Fruit fly (Drosophila melanogaster): ENCODE measurements around the gene aspr.
A peak's percentile ranks its signal among the peaks of the same experiment; 100 is the strongest.

The aspr gene

dm6 chrX:20159679-20160140, 11.8 kb downstream of the aspr start, which contains the start of gene Rab35 (continued):
- TF ChIP-seq ewg (GFP tag; optimal IDR thresholded peaks at IDR 0.05) (no peak), CG3065 (GFP tag; optimal IDR thresholded peaks at IDR 0.05) (no peak), CG7963 (GFP tag; IDR thresholded peaks at IDR 0.05; ENCODE audit: partially characterized antibody) (peak; percentile 86), CG4360 (GFP tag; IDR thresholded peaks at IDR 0.05) (no peak), Hmx (GFP tag; optimal IDR thresholded peaks at IDR 0.05) (no peak), CG13775 (GFP tag; optimal IDR thresholded peaks at IDR 0.05) (no peak), Opbp (GFP tag; IDR thresholded peaks at IDR 0.05; ENCODE audit: partially characterized antibody) (peak; percentile 91), CG3281 (GFP tag; optimal IDR thresholded peaks at IDR 0.05) (no peak), CG17802 (tag; optimal IDR thresholded peaks at IDR 0.05) (no peak), ssp (GFP tag; IDR thresholded peaks at IDR 0.05) (0 out of 2 replicates have a peak, but pooled peaks have one; percentile 19), slp2 (GFP tag; optimal IDR thresholded peaks at IDR 0.05) (no peak), crc (GFP tag; optimal IDR thresholded peaks at IDR 0.05) (no peak), Nf-YC (tag; optimal IDR thresholded peaks at IDR 0.05) (no peak), gcm2 (GFP tag; optimal IDR thresholded peaks at IDR 0.05) (no peak), Adf1 (GFP tag; IDR thresholded peaks at IDR 0.05) (no peak), dati (GFP tag; IDR thresholded peaks at IDR 0.05) (no peak), CG3838 (GFP tag; optimal IDR thresholded peaks at IDR 0.05) (no peak), CG31365 (tag; optimal IDR thresholded peaks at IDR 0.05) (no peak), cad (GFP tag; optimal IDR thresholded peaks at IDR 0.05) (no peak), disco-r (GFP tag; optimal IDR thresholded peaks at IDR 0.05) (no peak), nom (GFP tag; optimal IDR thresholded peaks at IDR 0.05) (no peak), CG2202 (tag; optimal IDR thresholded peaks at IDR 0.05) (no peak), z (GFP tag; IDR thresholded peaks at IDR 0.05) (no peak), CG14710 (tag; optimal IDR thresholded peaks at IDR 0.05) (peak; percentile 71), gcm (GFP tag; optimal IDR thresholded peaks at IDR 0.05) (no peak), CG7357 (GFP tag; IDR thresholded peaks at IDR 0.05) (no peak), CG2875 (GFP tag; optimal IDR thresholded peaks at IDR 0.05) (no peak), zfh2 (GFP tag; optimal IDR thresholded peaks at IDR 0.05) (peak; percentile 17), CG8924 (tag; optimal IDR thresholded peaks at IDR 0.05) (no peak), otp (GFP tag; IDR thresholded peaks at IDR 0.05) (no peak), CG8478 (optimal IDR thresholded peaks at IDR 0.05) (no peak), CG4820 (GFP tag; optimal IDR thresholded peaks at IDR 0.05) (peak; percentile 11), sisA (GFP tag; IDR thresholded peaks at IDR 0.05) (no peak), bab2 (GFP tag; optimal IDR thresholded peaks at IDR 0.05) (no peak), CG4617 (GFP tag; optimal IDR thresholded peaks at IDR 0.05; ENCODE audit: borderline replicate concordance) (peak; percentile 84), pros (GFP tag; optimal IDR thresholded peaks at IDR 0.05) (no peak), Abd-B (GFP tag; optimal IDR thresholded peaks at IDR 0.05) (peak; percentile 3), corto (GFP tag; optimal IDR thresholded peaks at IDR 0.05) (no peak), D19B (GFP tag; optimal IDR thresholded peaks at IDR 0.05) (no peak), Sry-β (GFP tag; optimal IDR thresholded peaks at IDR 0.05) (no peak), CG7372 (GFP tag; IDR thresholded peaks at IDR 0.05) (no peak), Spps (tag; optimal IDR thresholded peaks at IDR 0.05) (no peak), Gug (GFP tag; IDR thresholded peaks at IDR 0.05) (peak; percentile 25; the same call in 1 of the 4 replicates), ranshi (GFP tag; IDR thresholded peaks at IDR 0.05) (peak; percentile 12; the same call in 1 of the 2 replicates), ind (GFP tag; optimal IDR thresholded peaks at IDR 0.05) (peak; percentile 21), Dek (tag; optimal IDR thresholded peaks at IDR 0.05) (no peak), gce (GFP tag; IDR thresholded peaks at IDR 0.05) (no peak), Max (GFP tag; optimal IDR thresholded peaks at IDR 0.05) (peak; percentile 19), psq (GFP tag; optimal IDR thresholded peaks at IDR 0.05) (no peak), Taf1 (GFP tag; IDR thresholded peaks at IDR 0.05) (no peak), chn (GFP tag; optimal IDR thresholded peaks at IDR 0.05) (no peak), Sry-δ (GFP tag; optimal IDR thresholded peaks at IDR 0.05) (peak; percentile 92)

Data from whole organism, embryonic.